Fruit fly (Drosophila melanogaster) whole organism, adult: ENCODE data around the gene Gale.
A peak's percentile ranks its signal among the peaks of the same experiment; 100 is the strongest.

Experiments used
- CG11617 ChIP-seq: fragments of 200-800 bp; sonication (Bioruptor generic); optimal IDR thresholded peaks from 2 replicates; lab custom pipeline; 2017; ENCODE audit warnings: mild to moderate bottlenecking, missing biosample characterization, missing genetic modification reagents, missing genetic modification characterization
- CG12768 ChIP-seq: fragments of 200-800 bp; sonication (Bioruptor generic); optimal IDR thresholded peaks from 2 replicates; lab custom pipeline; 2017; ENCODE audit warnings: missing biosample characterization, missing genetic modification characterization, mild to moderate bottlenecking, moderate library complexity, missing genetic modification reagents
- CG14711 ChIP-seq: fragments of 200-800 bp; sonication (Bioruptor generic); optimal IDR thresholded peaks from 2 replicates; lab custom pipeline; 2018; ENCODE audit warnings: missing biosample characterization, mild to moderate bottlenecking, missing genetic modification characterization, moderate library complexity
- CG1620 ChIP-seq: fragments of 200-800 bp; sonication (Bioruptor generic); optimal IDR thresholded peaks from 2 replicates; lab custom pipeline; 2016; ENCODE audit warnings: missing biosample characterization, missing genetic modification characterization
- CG33017 ChIP-seq: fragments of 200-800 bp; sonication (Bioruptor generic); optimal IDR thresholded peaks from 2 replicates; lab custom pipeline; 2018; ENCODE audit warnings: missing biosample characterization, mild to moderate bottlenecking, missing genetic modification characterization, moderate library complexity
- CG5204 ChIP-seq: fragments of 200-800 bp; sonication (Bioruptor generic); optimal IDR thresholded peaks from 2 replicates; lab custom pipeline; 2016; ENCODE audit warnings: missing biosample characterization, missing genetic modification characterization
- CG7045 ChIP-seq: fragments of 200-800 bp; sonication (Bioruptor generic); optimal IDR thresholded peaks from 2 replicates; lab custom pipeline; 2017; ENCODE audit warnings: missing biosample characterization, mild to moderate bottlenecking, missing genetic modification characterization
- CG7101 ChIP-seq: fragments of 200-800 bp; sonication (Bioruptor generic); optimal IDR thresholded peaks from 2 replicates; lab custom pipeline; 2018; ENCODE audit warnings: missing biosample characterization, mild to moderate bottlenecking, missing genetic modification characterization, moderate library complexity
- Clk ChIP-seq: fragments of 200-800 bp; sonication (Bioruptor generic); optimal IDR thresholded peaks from 2 replicates; lab custom pipeline; 2017; ENCODE audit warnings: missing biosample characterization, missing genetic modification characterization
- Crg-1 ChIP-seq: fragments of 200-800 bp; sonication (Bioruptor generic); optimal IDR thresholded peaks from 2 replicates; lab custom pipeline; 2016; ENCODE audit warnings: missing biosample characterization, missing genetic modification characterization
- Hr96 ChIP-seq: fragments of 200-800 bp; sonication (Bioruptor generic); optimal IDR thresholded peaks from 2 replicates; lab custom pipeline; 2016; ENCODE audit warnings: missing biosample characterization, missing genetic modification characterization
- Mnt ChIP-seq: fragments of 200-800 bp; sonication (Bioruptor generic); optimal IDR thresholded peaks from 2 replicates; lab custom pipeline; 2016; ENCODE audit warnings: missing biosample characterization, mild to moderate bottlenecking, missing genetic modification characterization
- bab1 ChIP-seq: fragments of 200-800 bp; sonication (Bioruptor generic); optimal IDR thresholded peaks from 3 replicates; lab custom pipeline; 2019; ENCODE audit warnings: missing biosample characterization, mild to moderate bottlenecking, missing genetic modification characterization, moderate library complexity
- cic ChIP-seq: fragments of 200-800 bp; sonication (Bioruptor generic); optimal IDR thresholded peaks from 2 replicates; lab custom pipeline; 2017; ENCODE audit warnings: missing biosample characterization, mild to moderate bottlenecking, missing genetic modification characterization, moderate library complexity
- cnc ChIP-seq, 2 experiments: fragments of >200 bp; optimal IDR thresholded peaks; 2 replicates each; lab custom pipeline; 2017
- kay ChIP-seq: fragments of 200-800 bp; sonication (Bioruptor generic); peaks from one replicate; lab custom pipeline; 2016; ENCODE audit warnings: missing biosample characterization, missing genetic modification characterization, borderline replicate concordance
- ovo ChIP-seq: fragments of 200-800 bp; sonication (Bioruptor generic); optimal IDR thresholded peaks from 2 replicates; lab custom pipeline; 2016; ENCODE audit warnings: missing biosample characterization, missing genetic modification characterization
- pad ChIP-seq: fragments of 200-800 bp; sonication (Bioruptor generic); optimal IDR thresholded peaks from 3 replicates; lab custom pipeline; 2017; ENCODE audit warnings: missing biosample characterization, missing genetic modification characterization, mild to moderate bottlenecking, moderate library complexity, missing genetic modification reagents
- tj ChIP-seq: fragments of 200-800 bp; sonication (Bioruptor generic); optimal IDR thresholded peaks from 3 replicates; lab custom pipeline; 2017; ENCODE audit warnings: missing biosample characterization, mild to moderate bottlenecking, missing genetic modification characterization, moderate library complexity
- toe ChIP-seq: fragments of 200-800 bp; sonication (Bioruptor generic); optimal IDR thresholded peaks from 2 replicates; lab custom pipeline; 2016; ENCODE audit warnings: missing biosample characterization, missing genetic modification characterization

Gene Gale

DNA sequence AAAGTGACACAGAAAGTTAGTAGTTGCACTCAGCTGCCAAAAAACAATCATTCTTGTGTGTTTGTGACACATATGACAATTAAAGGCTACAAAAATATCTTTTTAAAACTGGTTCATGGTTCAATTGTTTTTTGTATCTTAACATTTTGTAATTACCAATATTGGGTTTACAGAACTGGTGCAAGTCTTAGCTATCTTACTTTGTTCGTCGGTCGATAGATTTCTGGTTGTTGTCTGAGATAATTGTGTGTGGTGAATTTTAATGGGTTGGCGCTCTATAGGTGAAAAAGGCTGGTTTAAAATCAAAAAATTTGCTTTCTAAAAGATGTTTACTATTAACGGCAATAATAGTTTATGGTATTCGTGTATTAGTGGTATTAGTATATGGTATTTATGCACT lies 43.7 kb upstream of the Gale start:
- TF ChIP-seq cnc (optimal IDR thresholded peaks at IDR 0.05; lab: Kevin White, UChicago) (no peak), CG12768 (GFP tag; lab: Kevin White, UChicago) (peak; percentile 33), CG14711 (tag; lab: Kevin White, UChicago) (no peak), CG11617 (GFP tag; lab: Kevin White, UChicago) (no peak), CG7101 (no peak)

DNA sequence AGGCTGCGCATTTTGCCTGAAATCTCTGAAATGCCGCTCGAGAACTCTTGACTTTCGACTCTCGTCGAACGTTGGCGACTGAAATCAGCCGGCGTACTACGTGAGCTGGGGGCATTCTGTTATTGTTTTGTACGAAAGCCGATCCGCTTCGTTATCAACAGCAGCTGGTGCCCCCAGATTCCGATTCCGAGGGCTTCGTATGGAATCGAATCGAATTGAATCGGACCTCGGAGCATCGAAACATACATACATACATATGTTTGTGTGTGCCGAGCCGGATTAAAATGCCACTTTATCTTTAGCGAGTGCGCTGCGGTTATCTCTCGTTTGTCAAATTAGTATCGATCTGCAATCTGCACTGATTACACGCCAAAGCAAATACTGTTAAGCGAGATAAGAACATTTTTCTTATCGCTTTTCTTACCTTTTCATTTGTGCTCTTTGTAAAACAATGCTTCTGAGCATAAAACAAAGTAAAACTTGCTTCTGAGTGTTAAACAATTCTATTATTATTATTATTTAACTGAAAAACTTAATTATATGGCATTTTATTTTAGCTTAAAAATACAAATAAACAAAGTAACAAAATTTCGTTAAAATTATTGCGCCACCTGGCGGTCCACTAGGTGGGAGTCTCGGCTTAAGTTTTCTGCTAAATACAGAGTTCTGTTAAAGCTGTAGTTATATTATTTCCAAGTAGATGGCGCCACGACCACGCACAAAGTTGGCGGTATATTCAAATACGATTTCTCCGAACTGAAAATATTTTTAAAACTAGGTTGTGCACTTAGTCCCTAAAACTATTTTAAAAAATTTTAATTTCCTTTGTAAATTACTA lies 41.6 kb upstream of the Gale start, which contains the start of gene Reg-2:
Gene Reg-2 (minus strand): TSS at position 80 of the 838 bp plus-strand sequence.
- TF ChIP-seq CG14711 (tag; lab: Kevin White, UChicago): no peak
- peak; percentile 13 for TF ChIP-seq Hr96 (GFP tag; lab: Kevin White, UChicago)
- peak; percentile 8 for TF ChIP-seq ovo (GFP tag; lab: Kevin White, UChicago)
- TF ChIP-seq Clk (GFP tag; lab: Kevin White, UChicago): no peak
- peak; percentile 9 for TF ChIP-seq CG7101
- peak; percentile 19 for TF ChIP-seq CG7045 (GFP tag; lab: Kevin White, UChicago)
- TF ChIP-seq toe: peak; percentile 9
- TF ChIP-seq CG33017 (tag; lab: Kevin White, UChicago): peak; percentile 40
- peak; percentile 27 for TF ChIP-seq pad (GFP tag; lab: Kevin White, UChicago)
- no peak for TF ChIP-seq CG12768 (GFP tag; lab: Kevin White, UChicago)
- TF ChIP-seq kay (GFP tag; lab: Kevin White, UChicago): no peak
- TF ChIP-seq CG1620: peak; percentile 55
- TF ChIP-seq Mnt (GFP tag; lab: Kevin White, UChicago): peak; percentile 17
- TF ChIP-seq CG11617 (GFP tag; lab: Kevin White, UChicago): no peak
- TF ChIP-seq Crg-1 (GFP tag; lab: Kevin White, UChicago): peak; percentile 39
- TF ChIP-seq cic: peak; percentile 83
- no peak for TF ChIP-seq tj (GFP tag; lab: Kevin White, UChicago)
- peak; percentile 20 for TF ChIP-seq bab1

DNA sequence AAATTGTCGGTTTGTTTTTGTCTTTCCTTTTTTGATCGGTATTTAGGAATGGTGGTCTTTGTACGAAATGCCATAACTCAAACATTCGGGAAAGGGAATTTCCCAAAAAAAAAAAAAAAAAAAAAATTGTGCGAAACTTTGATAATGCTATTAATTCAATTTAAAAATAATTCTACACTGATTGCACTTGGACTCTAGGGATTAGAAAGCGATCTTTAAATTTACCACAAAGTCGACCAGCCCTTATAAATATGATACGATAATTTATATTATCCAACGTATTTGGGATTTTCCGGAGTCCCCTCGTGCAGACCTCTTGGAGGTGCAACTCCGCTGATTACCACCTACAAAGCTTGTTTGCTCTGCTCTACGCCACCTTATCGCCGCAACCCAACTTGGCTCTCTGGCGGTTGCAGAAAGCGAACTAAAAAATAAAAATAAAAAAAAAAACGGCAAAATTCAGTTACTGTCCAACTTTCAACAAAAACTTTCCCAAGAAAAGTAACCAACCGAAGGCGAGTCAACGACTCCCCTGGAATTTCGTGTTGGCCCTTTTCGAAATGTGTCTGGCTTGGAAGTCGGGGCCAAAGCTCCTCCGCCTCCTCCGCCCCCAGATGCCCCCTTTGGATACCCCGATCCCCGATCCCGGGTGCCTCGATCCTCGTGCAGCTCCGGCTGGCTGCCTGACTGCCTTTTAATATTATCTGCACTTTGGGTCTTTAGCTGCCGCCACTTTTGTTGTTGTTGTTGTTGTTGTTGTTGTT lies 40.6 kb upstream of the Gale start:
- no peak for TF ChIP-seq bab1
- no peak for TF ChIP-seq CG33017 (tag; lab: Kevin White, UChicago)
- no peak for TF ChIP-seq ovo (GFP tag; lab: Kevin White, UChicago)
- no peak for TF ChIP-seq Crg-1 (GFP tag; lab: Kevin White, UChicago)
- TF ChIP-seq Mnt (GFP tag; lab: Kevin White, UChicago): no peak
- no peak for TF ChIP-seq cic
- TF ChIP-seq CG14711 (tag; lab: Kevin White, UChicago): no peak
- no peak for TF ChIP-seq CG11617 (GFP tag; lab: Kevin White, UChicago)
- no peak for TF ChIP-seq toe
- no peak for TF ChIP-seq kay (GFP tag; lab: Kevin White, UChicago)
- no peak for TF ChIP-seq CG5204 (GFP tag; lab: Kevin White, UChicago)
- TF ChIP-seq Clk (GFP tag; lab: Kevin White, UChicago): no peak
- no peak for TF ChIP-seq CG7045 (GFP tag; lab: Kevin White, UChicago)
- no peak for TF ChIP-seq CG7101
- TF ChIP-seq CG1620: no peak

DNA sequence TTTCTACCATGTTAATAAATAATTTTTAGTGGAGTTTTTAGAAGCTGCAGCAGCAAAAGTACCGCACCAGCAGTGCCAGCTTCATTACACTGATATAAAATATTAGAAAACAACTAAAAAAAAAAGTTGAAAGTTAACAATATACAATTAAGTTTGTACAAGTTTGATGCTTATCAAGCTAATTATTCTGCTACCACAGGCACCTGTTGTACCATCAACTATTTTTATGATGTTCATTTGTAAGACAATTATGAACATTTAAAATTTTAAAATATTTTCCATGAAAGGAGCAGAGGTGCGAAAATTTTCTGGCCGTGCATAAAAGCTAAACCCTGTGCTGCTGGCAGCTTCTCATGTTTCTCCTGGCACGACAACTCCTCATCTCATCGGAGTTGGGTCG lies 40.0 kb upstream of the Gale start:
- no peak for TF ChIP-seq CG5204 (GFP tag; lab: Kevin White, UChicago)
- no peak for TF ChIP-seq CG7045 (GFP tag; lab: Kevin White, UChicago)
- no peak for TF ChIP-seq Hr96 (GFP tag; lab: Kevin White, UChicago)
- no peak for TF ChIP-seq Crg-1 (GFP tag; lab: Kevin White, UChicago)
- TF ChIP-seq CG1620: no peak
- no peak for TF ChIP-seq kay (GFP tag; lab: Kevin White, UChicago)
- TF ChIP-seq pad (GFP tag; lab: Kevin White, UChicago): no peak
- TF ChIP-seq tj (GFP tag; lab: Kevin White, UChicago): no peak
- no peak for TF ChIP-seq toe
- TF ChIP-seq cnc (optimal IDR thresholded peaks at IDR 0.05; lab: Kevin White, UChicago): no peak
- no peak for TF ChIP-seq CG12768 (GFP tag; lab: Kevin White, UChicago)
- no peak for TF ChIP-seq CG7101
- TF ChIP-seq bab1: no peak
- TF ChIP-seq CG11617 (GFP tag; lab: Kevin White, UChicago): no peak
- TF ChIP-seq Clk (GFP tag; lab: Kevin White, UChicago): no peak
- no peak for TF ChIP-seq cic
- TF ChIP-seq CG33017 (tag; lab: Kevin White, UChicago): no peak

DNA sequence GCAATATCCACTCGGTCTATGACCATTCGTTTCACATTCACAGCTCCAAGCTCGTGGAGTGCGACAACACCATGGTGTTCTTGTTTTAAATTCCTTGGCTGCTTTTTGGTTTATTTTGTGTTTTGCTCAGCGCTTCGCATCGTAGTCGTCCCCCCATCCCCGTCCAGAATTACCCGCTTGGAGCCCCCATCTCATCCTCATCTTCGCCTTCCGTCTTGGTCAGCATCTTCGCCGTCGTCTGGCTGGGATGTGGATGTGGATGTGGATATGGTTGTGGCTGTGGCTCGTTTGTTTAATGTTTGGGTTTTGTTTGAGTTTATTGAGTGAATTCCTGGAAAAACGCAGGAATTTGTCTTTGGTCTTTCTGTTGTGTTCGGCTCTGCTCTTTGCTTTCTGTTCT lies 39.2 kb upstream of the Gale start:
- TF ChIP-seq cic: no peak
- TF ChIP-seq cnc (optimal IDR thresholded peaks at IDR 0.05; lab: Kevin White, UChicago): no peak
- TF ChIP-seq tj (GFP tag; lab: Kevin White, UChicago): peak; percentile 19

DNA sequence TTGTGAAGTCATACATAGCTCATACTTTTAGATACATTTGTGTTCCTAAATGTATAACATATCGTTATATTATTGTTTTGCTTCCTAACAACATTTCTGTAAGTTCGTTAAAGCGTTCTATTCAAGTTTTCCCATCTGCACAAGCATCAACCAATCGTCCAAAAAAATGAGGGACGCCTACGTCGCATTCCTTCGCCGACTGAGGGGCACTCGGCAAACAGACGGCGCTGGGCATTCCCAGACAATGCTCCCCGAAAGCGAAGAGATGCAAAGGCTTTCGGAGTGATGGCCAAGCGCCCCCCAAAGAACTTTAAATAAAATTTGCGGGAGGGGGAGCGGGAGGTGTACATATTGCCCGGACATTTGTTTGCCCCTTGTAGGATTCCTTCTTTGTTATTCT lies 37.6 kb upstream of the Gale start:
- TF ChIP-seq CG1620 (no peak), toe (no peak), Mnt (GFP tag; lab: Kevin White, UChicago) (no peak), CG7101 (no peak), ovo (GFP tag; lab: Kevin White, UChicago) (no peak), CG11617 (GFP tag; lab: Kevin White, UChicago) (no peak), tj (GFP tag; lab: Kevin White, UChicago) (no peak), cic (no peak), cnc (optimal IDR thresholded peaks at IDR 0.05; lab: Kevin White, UChicago) (no peak), Hr96 (GFP tag; lab: Kevin White, UChicago) (no peak)
